Fruit fly (Drosophila melanogaster) whole organism, embryonic: Measurements from ENCODE around the gene Alg12.

ENCODE experiments used
- Adf1 ChIP-seq: fragments of 200-800 bp; sonication (Bioruptor generic); IDR thresholded peaks from 2 replicates; pipeline ENCODE4 v1.3.6; 2022; ENCODE audit warnings: missing biosample characterization, missing genetic modification characterization
- B-H1 ChIP-seq: fragments of 200-800 bp; sonication (Bioruptor generic); IDR thresholded peaks from 3 replicates; pipeline ENCODE4 v1.3.6; 2022; ENCODE audit warnings: missing biosample characterization, missing genetic modification characterization
- CG10209 ChIP-seq: fragments of 200-800 bp; sonication (Bioruptor generic); optimal IDR thresholded peaks from 3 replicates; lab custom pipeline; 2017; ENCODE audit warnings: missing biosample characterization, mild to moderate bottlenecking, missing genetic modification characterization, missing genetic modification reagents
- CG10274 ChIP-seq: fragments of 200-800 bp; sonication (Bioruptor generic); optimal IDR thresholded peaks from 3 replicates; lab custom pipeline; 2017; ENCODE audit warnings: missing biosample characterization, mild to moderate bottlenecking, missing genetic modification characterization
- CG10321 ChIP-seq: fragments of 200-800 bp; sonication (Bioruptor generic); IDR thresholded peaks from 2 replicates; pipeline ENCODE4 v1.3.6; 2022; ENCODE audit warnings: missing biosample characterization, missing genetic modification characterization
- CG10543 ChIP-seq: fragments of 200-800 bp; sonication (Bioruptor generic); optimal IDR thresholded peaks from 3 replicates; lab custom pipeline; 2017; ENCODE audit warnings: missing biosample characterization, mild to moderate bottlenecking, missing genetic modification characterization, moderate library complexity
- CG11398 ChIP-seq: fragments of 200-800 bp; sonication (Bioruptor generic); optimal IDR thresholded peaks from 2 replicates; lab custom pipeline; 2016; ENCODE audit warnings: missing biosample characterization, missing genetic modification characterization
- CG11456 ChIP-seq: fragments of 200-800 bp; sonication (Bioruptor generic); IDR thresholded peaks from 3 replicates; pipeline ENCODE4 v1.3.6; 2022; ENCODE audit warnings: missing biosample characterization, missing genetic modification characterization
- CG11504 ChIP-seq: fragments of 200-800 bp; sonication (Bioruptor generic); optimal IDR thresholded peaks from 3 replicates; lab custom pipeline; 2019; ENCODE audit warnings: missing biosample characterization, mild to moderate bottlenecking, missing genetic modification characterization, moderate library complexity
- CG12104 ChIP-seq: fragments of 200-800 bp; sonication (Bioruptor generic); optimal IDR thresholded peaks from 3 replicates; lab custom pipeline; 2016; ENCODE audit warnings: missing biosample characterization, missing genetic modification characterization
- CG13424 ChIP-seq: fragments of 200-800 bp; sonication (Bioruptor generic); optimal IDR thresholded peaks from 2 replicates; lab custom pipeline; 2019; ENCODE audit warnings: missing biosample characterization, mild to moderate bottlenecking, missing genetic modification characterization, moderate library complexity
- CG14014 ChIP-seq: fragments of 200-800 bp; sonication (Bioruptor generic); IDR thresholded peaks from 2 replicates; pipeline ENCODE4 v1.3.6; 2022; ENCODE audit warnings: missing biosample characterization, missing genetic modification characterization
- CG14710 ChIP-seq: fragments of 200-800 bp; sonication (Bioruptor generic); optimal IDR thresholded peaks from 3 replicates; lab custom pipeline; 2019; ENCODE audit warnings: missing biosample characterization, mild to moderate bottlenecking, missing genetic modification characterization, moderate library complexity
- CG15696 ChIP-seq: fragments of 200-800 bp; sonication (Bioruptor generic); optimal IDR thresholded peaks from 2 replicates; lab custom pipeline; 2019; ENCODE audit warnings: missing biosample characterization, mild to moderate bottlenecking, missing genetic modification characterization, moderate library complexity
- CG18011 ChIP-seq: fragments of 200-800 bp; sonication (Bioruptor generic); optimal IDR thresholded peaks from 2 replicates; lab custom pipeline; 2017; ENCODE audit warnings: missing biosample characterization, missing genetic modification characterization, mild to moderate bottlenecking, moderate library complexity, missing genotype
- CG1832 ChIP-seq: fragments of 200-800 bp; sonication (Bioruptor generic); optimal IDR thresholded peaks from 2 replicates; lab custom pipeline; 2017; ENCODE audit warnings: missing biosample characterization, mild to moderate bottlenecking, missing genetic modification characterization, inconsistent platforms
- CG2875 ChIP-seq: fragments of 200-800 bp; sonication (Bioruptor generic); optimal IDR thresholded peaks from 2 replicates; lab custom pipeline; 2017; ENCODE audit warnings: missing biosample characterization, mild to moderate bottlenecking, missing genetic modification characterization, missing genetic modification reagents
- CG30431 ChIP-seq: fragments of 200-800 bp; sonication (Bioruptor generic); optimal IDR thresholded peaks from 2 replicates; lab custom pipeline; 2017; ENCODE audit warnings: missing biosample characterization, missing genetic modification characterization
- CG3065 ChIP-seq: fragments of 200-800 bp; sonication (Bioruptor generic); optimal IDR thresholded peaks from 2 replicates; lab custom pipeline; 2016; ENCODE audit warnings: missing biosample characterization, missing genetic modification characterization
- CG31365 ChIP-seq: fragments of 200-800 bp; sonication (Bioruptor generic); optimal IDR thresholded peaks from 2 replicates; lab custom pipeline; 2018; ENCODE audit warnings: missing biosample characterization, mild to moderate bottlenecking, missing genetic modification characterization
- CG4328 ChIP-seq: fragments of 200-800 bp; sonication (Bioruptor generic); optimal IDR thresholded peaks from 3 replicates; lab custom pipeline; 2017; ENCODE audit warnings: missing biosample characterization, missing genetic modification reagents, missing genetic modification characterization
- CG6765 ChIP-seq: fragments of 200-800 bp; sonication (Bioruptor generic); optimal IDR thresholded peaks from 3 replicates; lab custom pipeline; 2017; ENCODE audit warnings: missing biosample characterization, mild to moderate bottlenecking, missing genetic modification characterization
- CG8089 ChIP-seq: fragments of 200-800 bp; sonication (Bioruptor generic); optimal IDR thresholded peaks from 3 replicates; lab custom pipeline; 2016; ENCODE audit warnings: missing biosample characterization, missing genetic modification characterization
- CG8290 ChIP-seq, 3 experiments: fragments of 200-800 bp; sonication (Bioruptor generic); optimal IDR thresholded peaks; 2 replicates each; lab custom pipeline; 2016 to 2019; ENCODE audit warnings: missing biosample characterization in 3 of 3, missing genetic modification characterization in 3 of 3, mild to moderate bottlenecking in 2 of 3, moderate library complexity in 1 of 3
- Dfd ChIP-seq, 2 experiments: fragments of >200 bp; optimal IDR thresholded peaks; 2 replicates each; lab custom pipeline; 2017; ENCODE audit warnings: missing biosample characterization in 2 of 2, missing genetic modification characterization in 2 of 2
- Dip2 ChIP-seq: fragments of 200-800 bp; sonication (Bioruptor generic); IDR thresholded peaks from 2 replicates; pipeline ENCODE4 v1.3.6; 2022; ENCODE audit warnings: missing biosample characterization, missing genetic modification characterization
- Doc2 ChIP-seq: fragments of 200-800 bp; sonication (Bioruptor generic); IDR thresholded peaks from 2 replicates; pipeline ENCODE4 v1.3.6; 2022; ENCODE audit warnings: missing biosample characterization, missing genetic modification characterization
- E2f1 ChIP-seq: fragments of 200-800 bp; sonication (Bioruptor generic); IDR thresholded peaks from 2 replicates; pipeline ENCODE4 v1.3.6; 2022; ENCODE audit warnings: missing biosample characterization, missing genetic modification characterization
- Hr78 ChIP-seq, 2 experiments: fragments of 200-800 bp in 1 of 2; fragments of >200 bp in 1 of 2; sonication (Bioruptor generic) in 1 of 2; optimal IDR thresholded peaks; 2 replicates each; lab custom pipeline; 2017 to 2019; ENCODE audit warnings: missing biosample characterization in 2 of 2, missing genetic modification characterization in 2 of 2, mild to moderate bottlenecking in 1 of 2, moderate library complexity in 1 of 2
- Med ChIP-seq: fragments of 200-800 bp; sonication (Bioruptor generic); peaks from one replicate; lab custom pipeline; 2016; ENCODE audit warnings: missing biosample characterization, missing genetic modification characterization, mild to moderate bottlenecking, inconsistent platforms, moderate library complexity
- Nf-YC ChIP-seq: fragments of 200-800 bp; optimal IDR thresholded peaks from 3 replicates; lab custom pipeline; 2019; ENCODE audit warnings: missing biosample characterization, mild to moderate bottlenecking, missing genetic modification characterization, moderate library complexity
- Optix ChIP-seq: fragments of 200-800 bp; sonication (Bioruptor generic); IDR thresholded peaks from 3 replicates; pipeline ENCODE4 v1.3.6; 2022; ENCODE audit warnings: missing biosample characterization, missing genetic modification characterization
- Pdp1 ChIP-seq, 2 experiments: fragments of 200-800 bp; sonication (Bioruptor generic); optimal IDR thresholded peaks; 3 replicates each; lab custom pipeline; 2016; ENCODE audit warnings: missing biosample characterization in 2 of 2, missing genetic modification characterization in 2 of 2, mild to moderate bottlenecking in 1 of 2, moderate library complexity in 1 of 2
- ab ChIP-seq: fragments of 200-800 bp; sonication (Bioruptor generic); optimal IDR thresholded peaks from 2 replicates; lab custom pipeline; 2016; ENCODE audit warnings: missing biosample characterization, missing genetic modification characterization
- ash1 ChIP-seq: fragments of 200-800 bp; sonication (Bioruptor generic); optimal IDR thresholded peaks from 2 replicates; lab custom pipeline; 2018; ENCODE audit warnings: missing biosample characterization, mild to moderate bottlenecking, missing genetic modification characterization
- br ChIP-seq: fragments of >200 bp; optimal IDR thresholded peaks from 2 replicates; lab custom pipeline; 2017
- chn ChIP-seq: fragments of 200-800 bp; sonication (Bioruptor generic); optimal IDR thresholded peaks from 2 replicates; lab custom pipeline; 2016; ENCODE audit warnings: missing biosample characterization, missing genetic modification characterization
- corto ChIP-seq: fragments of 200-800 bp; sonication (Bioruptor generic); optimal IDR thresholded peaks from 2 replicates; lab custom pipeline; 2016; ENCODE audit warnings: missing biosample characterization, mild to moderate bottlenecking, missing genetic modification characterization, moderate library complexity
- eyg ChIP-seq: fragments of 200-800 bp; sonication (Bioruptor generic); optimal IDR thresholded peaks from 3 replicates; lab custom pipeline; 2016; ENCODE audit warnings: missing biosample characterization, missing genetic modification characterization
- fru ChIP-seq: fragments of >200 bp; optimal IDR thresholded peaks from 2 replicates; lab custom pipeline; 2017
- grn ChIP-seq: fragments of 200-800 bp; sonication (Bioruptor generic); optimal IDR thresholded peaks from 3 replicates; lab custom pipeline; 2017; ENCODE audit warnings: missing biosample characterization, missing genetic modification characterization
- gsb ChIP-seq: fragments of 200-800 bp; sonication (Bioruptor generic); IDR thresholded peaks from 2 replicates; pipeline ENCODE4 v1.3.6; 2022; ENCODE audit warnings: missing biosample characterization, missing genetic modification characterization
- hbn ChIP-seq: fragments of 200-800 bp; sonication (Bioruptor generic); IDR thresholded peaks from 2 replicates; pipeline ENCODE4 v1.3.6; 2022; ENCODE audit warnings: missing biosample characterization, missing genetic modification characterization; ENCODE audit not compliant: partially characterized antibody
- kni ChIP-seq: fragments of 200-800 bp; sonication (Bioruptor generic); optimal IDR thresholded peaks from 3 replicates; lab custom pipeline; 2017; ENCODE audit warnings: mild to moderate bottlenecking, missing biosample characterization, missing genetic modification reagents, missing genetic modification characterization
- oc ChIP-seq: fragments of 200-800 bp; sonication (Bioruptor generic); optimal IDR thresholded peaks from 2 replicates; lab custom pipeline; 2018; ENCODE audit warnings: missing biosample characterization, mild to moderate bottlenecking, missing genetic modification characterization, moderate library complexity
- run ChIP-seq: fragments of 200-800 bp; sonication (Bioruptor generic); optimal IDR thresholded peaks from 3 replicates; lab custom pipeline; 2018; ENCODE audit warnings: missing biosample characterization, mild to moderate bottlenecking, missing genetic modification characterization
- slou ChIP-seq: fragments of 200-800 bp; sonication (Bioruptor generic); optimal IDR thresholded peaks from 3 replicates; lab custom pipeline; 2016; ENCODE audit warnings: missing biosample characterization, missing genetic modification characterization
- slp2 ChIP-seq: fragments of 200-800 bp; sonication (Bioruptor generic); optimal IDR thresholded peaks from 2 replicates; lab custom pipeline; 2016; ENCODE audit warnings: missing biosample characterization, missing genetic modification characterization
- ssp ChIP-seq: fragments of 200-800 bp; sonication (Bioruptor generic); IDR thresholded peaks from 2 replicates; pipeline ENCODE4 v1.3.6; 2022; ENCODE audit warnings: missing biosample characterization, missing genetic modification characterization
- stwl ChIP-seq: fragments of 200-800 bp; sonication (Bioruptor generic); optimal IDR thresholded peaks from 3 replicates; lab custom pipeline; 2018; ENCODE audit warnings: missing biosample characterization, mild to moderate bottlenecking, missing genetic modification characterization, moderate library complexity
- zf30C ChIP-seq: fragments of 200-800 bp; sonication (Bioruptor generic); optimal IDR thresholded peaks from 3 replicates; lab custom pipeline; 2018; ENCODE audit warnings: missing biosample characterization, mild to moderate bottlenecking, missing genetic modification characterization

Gene Alg12

dm6 chr3R:9777941-9778360, 21.7 kb downstream of the Alg12 start, which contains the start of gene RpS29 (continued):
- TF ChIP-seq CG13424 (tag; lab: Kevin White, UChicago), result peak; percentile 62
- TF ChIP-seq CG12104 (GFP tag; lab: Kevin White, UChicago), result peak; percentile 68
- peak; percentile 29 for TF ChIP-seq CG3065 (GFP tag; lab: Kevin White, UChicago)
- peak; percentile 79 for TF ChIP-seq CG14014 (GFP tag; lab: Robert Waterston, UW)
- TF ChIP-seq stwl (tag; lab: Kevin White, UChicago), result peak; percentile 73
- no peak for TF ChIP-seq fru
- TF ChIP-seq CG10321 (GFP tag; lab: Robert Waterston, UW), result peak; percentile 54; the same call in 1 of the 2 replicates
- TF ChIP-seq ssp (GFP tag; lab: Robert Waterston, UW), result peak; percentile 49
- TF ChIP-seq CG10209 (GFP tag; lab: Kevin White, UChicago), result peak; percentile 72
- TF ChIP-seq slou, result peak; percentile 79
- TF ChIP-seq CG30431, result peak; percentile 47
- TF ChIP-seq Dfd (GFP tag; optimal IDR thresholded peaks at IDR 0.05; lab: Kevin White, UChicago), result no peak
- TF ChIP-seq Optix, result peak; percentile 46; the same call in 1 of the 3 replicates
- peak; percentile 70 for TF ChIP-seq eyg (GFP tag; lab: Kevin White, UChicago)
- TF ChIP-seq corto (GFP tag; lab: Kevin White, UChicago), result no peak
- peak; percentile 63 for TF ChIP-seq slp2 (GFP tag; lab: Kevin White, UChicago)
- peak; percentile 67 for TF ChIP-seq CG11504 (tag; lab: Kevin White, UChicago)
- peak; percentile 95 for TF ChIP-seq CG11456 (GFP tag; lab: Robert Waterston, UW)
- no peak for TF ChIP-seq br (lab: Kevin White, UChicago)
- TF ChIP-seq chn, result peak; percentile 82
- TF ChIP-seq Doc2 (GFP tag; lab: Robert Waterston, UW), result no peak
- TF ChIP-seq CG15696 (tag; lab: Kevin White, UChicago), result peak; percentile 58
- TF ChIP-seq Hr78 (GFP tag; optimal IDR thresholded peaks at IDR 0.05; lab: Kevin White, UChicago), result no peak
- peak; percentile 61 for TF ChIP-seq grn
- TF ChIP-seq hbn (GFP tag; lab: Robert Waterston, UW), result peak; percentile 96
- peak; percentile 57 for TF ChIP-seq zf30C (GFP tag; lab: Kevin White, UChicago)
- TF ChIP-seq B-H1 (GFP tag; lab: Robert Waterston, UW), result peak; percentile 48; the same call in 1 of the 3 replicates
- TF ChIP-seq kni (GFP tag; lab: Kevin White, UChicago), result peak; percentile 78
- peak; percentile 73 for TF ChIP-seq CG8290 (GFP tag; optimal IDR thresholded peaks at IDR 0.05; lab: Kevin White, UChicago)
- peak; percentile 31 to 95 for TF ChIP-seq CG8290 (tag; optimal IDR thresholded peaks at IDR 0.05; lab: Kevin White, UChicago)
- TF ChIP-seq Nf-YC, result peak; percentile 68
- peak; percentile 82 to 89 for TF ChIP-seq Pdp1 (GFP tag; optimal IDR thresholded peaks at IDR 0.05; lab: Kevin White, UChicago)
- TF ChIP-seq CG14710, result peak; percentile 87
- peak; percentile 83 for TF ChIP-seq CG6765 (GFP tag; lab: Kevin White, UChicago)
- peak; percentile 63 for TF ChIP-seq oc (tag; lab: Kevin White, UChicago)
- no peak for TF ChIP-seq CG1832
- TF ChIP-seq CG10274 (GFP tag; lab: Kevin White, UChicago), result peak; percentile 47
- TF ChIP-seq Dip2 (GFP tag; lab: Robert Waterston, UW), result no peak
- TF ChIP-seq ab (GFP tag; lab: Kevin White, UChicago), result peak; percentile 57
- TF ChIP-seq CG18011 (GFP tag; lab: Kevin White, UChicago), result peak; percentile 75
- TF ChIP-seq CG10543 (GFP tag; lab: Kevin White, UChicago), result peak; percentile 93
- TF ChIP-seq CG2875 (GFP tag; lab: Kevin White, UChicago), result peak; percentile 43
- peak; percentile 87 for TF ChIP-seq CG4328 (GFP tag; lab: Kevin White, UChicago)
- TF ChIP-seq CG11398, result peak; percentile 65
- TF ChIP-seq E2f1 (GFP tag; lab: Robert Waterston, UW), result peak; percentile 60
- peak; percentile 49 for TF ChIP-seq run
- peak; percentile 74 for TF ChIP-seq Adf1
- TF ChIP-seq CG8089, result peak; percentile 80
- peak; percentile 51 for TF ChIP-seq CG31365 (tag; lab: Kevin White, UChicago)
- peak; percentile 89 for TF ChIP-seq ash1 (GFP tag; lab: Kevin White, UChicago)
- TF ChIP-seq Med (GFP tag; lab: Kevin White, UChicago), result peak; percentile 99
- TF ChIP-seq gsb (GFP tag; lab: Robert Waterston, UW), result peak; percentile 77
